Worm (Caenorhabditis elegans): ENCODE measurements around the gene Y82E9BL.19.

DNA sequence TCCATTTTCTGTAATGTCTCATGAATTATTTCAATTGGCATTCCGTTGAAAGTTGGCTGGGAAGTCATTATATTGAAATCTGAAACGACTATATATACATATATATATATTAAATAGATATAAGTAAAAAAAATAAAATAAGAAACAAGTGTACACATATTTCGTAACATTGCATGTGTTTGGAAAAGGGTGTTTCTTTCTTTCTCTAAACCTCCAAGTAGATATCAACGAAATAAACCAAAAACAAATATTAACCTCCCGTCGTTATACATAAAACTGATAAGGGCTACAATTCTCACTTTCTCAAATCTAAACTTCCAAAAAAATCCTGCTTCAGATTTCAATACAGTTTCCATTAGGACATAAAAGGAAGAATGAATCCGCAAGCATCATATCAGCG, 23.6 kb upstream of the Y82E9BL.19 start, which contains the start of gene fbxa-79:
- TF ChIP-seq ceh-2 (tag; optimal IDR thresholded peaks at IDR 0.05) (no peak), rnt-1 (tag; optimal IDR thresholded peaks at IDR 0.05) (no peak), T23F11.4 (GFP tag; optimal IDR thresholded peaks at IDR 0.05) (no peak), pha-2 (tag; optimal IDR thresholded peaks at IDR 0.05) (no peak), che-1 (tag; optimal IDR thresholded peaks at IDR 0.05) (no peak), unc-86 (tag; optimal IDR thresholded peaks at IDR 0.05) (no peak), zip-5 (tag; optimal IDR thresholded peaks at IDR 0.05) (no peak), fkh-10 (GFP tag; optimal IDR thresholded peaks at IDR 0.05) (no peak), pqm-1 (tag; optimal IDR thresholded peaks at IDR 0.05) (no peak), ceh-31 (tag; optimal IDR thresholded peaks at IDR 0.05) (no peak), syd-9 (tag; optimal IDR thresholded peaks at IDR 0.05) (no peak), pha-4 (tag; optimal IDR thresholded peaks at IDR 0.05) (no peak), ceh-9 (tag; optimal IDR thresholded peaks at IDR 0.05) (no peak)
